Worm (Caenorhabditis elegans) whole organism, L3 larva: ENCODE data around the gene C47E12.10.

Experiments
- ZK546.5 ChIP-seq: sonication (generic microtip); optimal IDR thresholded peaks from 2 replicates; lab custom pipeline; 2017; ENCODE audit warnings: missing biosample characterization, missing genetic modification characterization
- aly-2 ChIP-seq: fragments of 150-350 bp; optimal IDR thresholded peaks from 2 replicates; lab custom pipeline; 2014; ENCODE audit warnings: missing biosample characterization, missing genetic modification characterization
- ama-1 ChIP-seq: fragments of 150-350 bp; optimal IDR thresholded peaks from 2 replicates; lab custom pipeline; 2018
- elt-3 ChIP-seq, 3 experiments: fragments of 150-350 bp in 1 of 3; sonication (generic microtip) in 2 of 3; optimal IDR thresholded peaks; 2 replicates in 2 of 3; 4 replicates in 1 of 3; lab custom pipeline; 2014 to 2017; ENCODE audit warnings: missing biosample characterization in 3 of 3, missing genetic modification characterization in 3 of 3
- fkh-10 ChIP-seq: sonication (generic microtip); optimal IDR thresholded peaks from 2 replicates; lab custom pipeline; 2017; ENCODE audit warnings: missing biosample characterization, missing genetic modification reagents, missing genetic modification characterization
- fos-1 ChIP-seq: fragments of 150-350 bp; optimal IDR thresholded peaks from 2 replicates; lab custom pipeline; 2014; ENCODE audit warnings: missing biosample characterization, missing genetic modification characterization
- jun-1 ChIP-seq: fragments of 150-350 bp; optimal IDR thresholded peaks from 2 replicates; lab custom pipeline; 2014; ENCODE audit warnings: missing biosample characterization, missing genetic modification reagents, missing genetic modification characterization
- mdl-1 ChIP-seq: fragments of 150-350 bp; optimal IDR thresholded peaks from 2 replicates; lab custom pipeline; 2014; ENCODE audit warnings: missing biosample characterization, missing genetic modification characterization
- nfya-1 ChIP-seq: sonication (generic microtip); optimal IDR thresholded peaks from 2 replicates; lab custom pipeline; 2017; ENCODE audit warnings: missing genetic modification characterization, mild to moderate bottlenecking, missing compliant biosample characterization, antibody characterized with exemption, moderate library complexity; ENCODE audit not compliant: insufficient read depth
- skn-1 ChIP-seq: fragments of 150-350 bp; optimal IDR thresholded peaks from 2 replicates; lab custom pipeline; 2014; ENCODE audit warnings: missing biosample characterization, missing genetic modification characterization
- ztf-4 ChIP-seq: fragments of 150-350 bp; optimal IDR thresholded peaks from 2 replicates; lab custom pipeline; 2014; ENCODE audit warnings: missing biosample characterization, missing genetic modification characterization

ce11 chrIV:9989416-9989815, 16.8 kb downstream of the C47E12.10 start:
- TF ChIP-seq fos-1 (no peak), ama-1 (lab: Kevin White, UChicago) (no peak), nfya-1 (no peak), fkh-10 (GFP tag; lab: Kevin White, UChicago) (no peak), skn-1 (tag; lab: Kevin White, UChicago) (no peak), mdl-1 (tag; lab: Kevin White, UChicago) (no peak), aly-2 (tag; lab: Kevin White, UChicago) (no peak), ZK546.5 (tag; lab: Kevin White, UChicago) (no peak), ztf-4 (no peak), jun-1 (tag; lab: Kevin White, UChicago) (no peak), elt-3 (tag; optimal IDR thresholded peaks at IDR 0.05; lab: Kevin White, UChicago) (no peak)
